Worm (Caenorhabditis elegans) whole organism, late embryonic: ENCODE measurements around the gene pgp-10.

Experiments
- ceh-45 ChIP-seq: fragments of 200-800 bp; sonication (Bioruptor generic); IDR thresholded peaks from 2 replicates; pipeline ENCODE4 v1.3.6; 2022; ENCODE audit warnings: missing genetic modification reagents, missing genetic modification characterization, missing compliant biosample characterization
- elt-2 ChIP-seq: sonication (generic microtip); optimal IDR thresholded peaks from 2 replicates; lab custom pipeline; 2016; ENCODE audit warnings: missing genetic modification reagents, missing genetic modification characterization, missing compliant biosample characterization

DNA sequence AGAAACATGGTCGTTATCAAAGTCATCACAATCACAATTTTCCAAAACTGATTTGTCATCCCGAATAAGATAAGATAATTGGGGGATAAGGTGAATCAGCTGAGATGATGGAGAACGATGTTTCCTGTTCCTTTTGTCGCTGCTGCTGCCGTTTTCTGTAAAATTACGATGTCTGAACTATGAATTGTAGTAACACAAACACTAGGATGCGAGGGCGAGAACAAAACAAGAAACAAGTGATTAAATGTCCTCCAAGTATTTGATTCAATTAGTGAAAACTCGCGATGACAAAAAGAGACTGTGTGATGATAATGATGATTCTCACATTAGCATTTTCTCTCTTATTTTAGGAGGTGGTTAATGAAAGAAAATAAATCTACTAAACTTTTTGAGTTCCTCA is 3.0 kb upstream of the pgp-10 start, which contains the start of gene C54D1.7:
- TF ChIP-seq elt-2 (no peak), ceh-45 (no peak)
